Worm (Caenorhabditis elegans) whole organism, L2 larva: ENCODE data around the gene Y54G2A.12.

Experiments
- C34F6.9 ChIP-seq: fragments of 150-350 bp; optimal IDR thresholded peaks from 2 replicates; lab custom pipeline; 2014; ENCODE audit warnings: missing biosample characterization, missing genetic modification characterization
- F13H6.1 ChIP-seq: sonication (generic microtip); optimal IDR thresholded peaks from 2 replicates; lab custom pipeline; 2016; ENCODE audit warnings: missing genetic modification characterization, missing compliant biosample characterization
- R02D3.7 ChIP-seq: fragments of 150-350 bp; optimal IDR thresholded peaks from 2 replicates; lab custom pipeline; 2014; ENCODE audit warnings: missing biosample characterization, missing genetic modification characterization
- Y55F3AM.14 ChIP-seq: fragments of 200-800 bp; sonication (Bioruptor generic); optimal IDR thresholded peaks from 2 replicates; lab custom pipeline; 2018; ENCODE audit warnings: mild to moderate bottlenecking, missing genetic modification characterization, missing compliant biosample characterization
- ZK546.5 ChIP-seq: sonication (generic microtip); optimal IDR thresholded peaks from 2 replicates; lab custom pipeline; 2017; ENCODE audit warnings: missing biosample characterization, missing genetic modification characterization
- alr-1 ChIP-seq: fragments of 150-350 bp; optimal IDR thresholded peaks from 2 replicates; lab custom pipeline; 2014; ENCODE audit warnings: missing biosample characterization, missing genetic modification characterization
- aly-2 ChIP-seq: fragments of 150-350 bp; optimal IDR thresholded peaks from 2 replicates; lab custom pipeline; 2014; ENCODE audit warnings: missing biosample characterization, missing genetic modification characterization
- ama-1 ChIP-seq: fragments of 150-350 bp; optimal IDR thresholded peaks from 2 replicates; lab custom pipeline; 2018; ENCODE audit warnings: inconsistent platforms
- blmp-1 ChIP-seq: sonication (generic microtip); optimal IDR thresholded peaks from 2 replicates; lab custom pipeline; 2017; ENCODE audit warnings: missing genetic modification characterization, mild to moderate bottlenecking, missing compliant biosample characterization, antibody characterized with exemption, moderate library complexity; ENCODE audit not compliant: insufficient read depth
- ceh-16 ChIP-seq: fragments of 150-350 bp; optimal IDR thresholded peaks from 2 replicates; lab custom pipeline; 2014; ENCODE audit warnings: missing biosample characterization, missing genetic modification characterization
- ceh-82 ChIP-seq: fragments of 150-350 bp; optimal IDR thresholded peaks from 2 replicates; lab custom pipeline; 2014; ENCODE audit warnings: missing biosample characterization, missing genetic modification characterization
- crh-2 ChIP-seq: sonication (generic microtip); optimal IDR thresholded peaks from 2 replicates; lab custom pipeline; 2017; ENCODE audit warnings: missing biosample characterization, missing genetic modification characterization
- dmd-4 ChIP-seq: sonication (generic microtip); optimal IDR thresholded peaks from 2 replicates; lab custom pipeline; 2017; ENCODE audit warnings: missing biosample characterization, missing genetic modification characterization
- egl-27 ChIP-seq: sonication (generic microtip); optimal IDR thresholded peaks from 3 replicates; lab custom pipeline; 2017; ENCODE audit warnings: missing biosample characterization, missing genetic modification reagents, missing genetic modification characterization
- elt-1 ChIP-seq: fragments of 150-350 bp; optimal IDR thresholded peaks from 2 replicates; lab custom pipeline; 2014; ENCODE audit warnings: missing biosample characterization, missing genetic modification characterization
- elt-3 ChIP-seq: sonication (generic microtip); optimal IDR thresholded peaks from 2 replicates; lab custom pipeline; 2017; ENCODE audit warnings: missing biosample characterization, missing genetic modification characterization
- fos-1 ChIP-seq: fragments of 150-350 bp; optimal IDR thresholded peaks from 2 replicates; lab custom pipeline; 2014; ENCODE audit warnings: missing biosample characterization, missing genetic modification characterization
- gmeb-1 ChIP-seq: fragments of 150-350 bp; optimal IDR thresholded peaks from 2 replicates; lab custom pipeline; 2014; ENCODE audit warnings: missing biosample characterization, missing genetic modification characterization
- lin-11 ChIP-seq: fragments of 150-350 bp; sonication (generic microtip); optimal IDR thresholded peaks from 2 replicates; lab custom pipeline; 2014; ENCODE audit warnings: missing biosample characterization, missing genetic modification characterization, inconsistent platforms, mixed read lengths
- lin-13 ChIP-seq: fragments of 150-350 bp; optimal IDR thresholded peaks from 2 replicates; lab custom pipeline; 2014; ENCODE audit warnings: missing biosample characterization, missing genetic modification reagents, missing genetic modification characterization
- lin-39 ChIP-seq: fragments of 150-350 bp; optimal IDR thresholded peaks from 2 replicates; lab custom pipeline; 2014; ENCODE audit warnings: missing biosample characterization, missing genetic modification reagents, missing genetic modification characterization
- lsy-2 ChIP-seq, 2 experiments: fragments of 150-350 bp in 1 of 2; sonication (generic microtip) in 1 of 2; optimal IDR thresholded peaks; 2 replicates each; lab custom pipeline; 2014 to 2017; ENCODE audit warnings: missing biosample characterization in 2 of 2, missing genetic modification characterization in 2 of 2
- mab-5 ChIP-seq: fragments of 150-350 bp; optimal IDR thresholded peaks from 2 replicates; lab custom pipeline; 2014; ENCODE audit warnings: missing biosample characterization, missing genetic modification characterization
- mbf-1 ChIP-seq: sonication (generic microtip); optimal IDR thresholded peaks from 2 replicates; lab custom pipeline; 2017; ENCODE audit warnings: missing biosample characterization, missing genetic modification characterization
- mdl-1 ChIP-seq, 2 experiments: fragments of 150-350 bp in 1 of 2; sonication (generic microtip) in 1 of 2; optimal IDR thresholded peaks; 2 replicates each; lab custom pipeline; 2017; ENCODE audit warnings: missing biosample characterization in 2 of 2, missing genetic modification characterization in 2 of 2
- nhr-10 ChIP-seq: sonication (generic microtip); optimal IDR thresholded peaks from 2 replicates; lab custom pipeline; 2017; ENCODE audit warnings: missing biosample characterization, missing genetic modification characterization
- nhr-11 ChIP-seq: fragments of 150-350 bp; optimal IDR thresholded peaks from 2 replicates; lab custom pipeline; 2014; ENCODE audit warnings: missing biosample characterization, missing genetic modification characterization
- nhr-12 ChIP-seq: fragments of 150-350 bp; optimal IDR thresholded peaks from 2 replicates; lab custom pipeline; 2014; ENCODE audit warnings: missing biosample characterization, missing genetic modification characterization
- nhr-129 ChIP-seq: fragments of 150-350 bp; optimal IDR thresholded peaks from 2 replicates; lab custom pipeline; 2014; ENCODE audit warnings: missing biosample characterization, missing genetic modification characterization
- nhr-21 ChIP-seq: fragments of 150-350 bp; optimal IDR thresholded peaks from 2 replicates; lab custom pipeline; 2014; ENCODE audit warnings: missing biosample characterization, missing genetic modification characterization
- nhr-23 ChIP-seq: fragments of 150-350 bp; optimal IDR thresholded peaks from 2 replicates; lab custom pipeline; 2014; ENCODE audit warnings: missing biosample characterization, missing genetic modification reagents, missing genetic modification characterization
- nhr-237 ChIP-seq: fragments of 150-350 bp; optimal IDR thresholded peaks from 2 replicates; lab custom pipeline; 2014; ENCODE audit warnings: missing biosample characterization, missing genetic modification characterization
- nhr-25 ChIP-seq: fragments of 150-350 bp; sonication (generic microtip); optimal IDR thresholded peaks from 3 replicates; lab custom pipeline; 2014; ENCODE audit warnings: missing biosample characterization, missing genetic modification characterization
- nhr-6 ChIP-seq: fragments of 150-350 bp; optimal IDR thresholded peaks from 2 replicates; lab custom pipeline; 2014; ENCODE audit warnings: missing biosample characterization, missing genetic modification characterization
- nhr-77 ChIP-seq: fragments of 150-350 bp; optimal IDR thresholded peaks from 2 replicates; lab custom pipeline; 2014; ENCODE audit warnings: missing biosample characterization, missing genetic modification characterization
- peb-1 ChIP-seq: fragments of 150-350 bp; optimal IDR thresholded peaks from 2 replicates; lab custom pipeline; 2014; ENCODE audit warnings: missing biosample characterization, missing genetic modification characterization
- sem-4 ChIP-seq: fragments of 150-350 bp; optimal IDR thresholded peaks from 2 replicates; lab custom pipeline; 2014; ENCODE audit warnings: missing biosample characterization, missing genetic modification reagents, missing genetic modification characterization
- skn-1 ChIP-seq: sonication (generic microtip); optimal IDR thresholded peaks from 2 replicates; lab custom pipeline; 2017; ENCODE audit warnings: missing biosample characterization, missing genetic modification characterization
- sma-3 ChIP-seq: sonication (generic microtip); optimal IDR thresholded peaks from 2 replicates; lab custom pipeline; 2016; ENCODE audit warnings: missing genetic modification reagents, missing genetic modification characterization, missing compliant biosample characterization
- sma-9 ChIP-seq, 2 experiments: fragments of 150-350 bp in 1 of 2; sonication (generic microtip) in 1 of 2; optimal IDR thresholded peaks; 2 replicates each; lab custom pipeline; 2014 to 2016; ENCODE audit warnings: missing genetic modification characterization in 2 of 2, mild to moderate bottlenecking in 1 of 2, missing biosample characterization in 1 of 2, missing compliant biosample characterization in 1 of 2, missing genetic modification reagents in 1 of 2, moderate library complexity in 1 of 2
- snpc-4 ChIP-seq: fragments of 150-350 bp; optimal IDR thresholded peaks from 2 replicates; lab custom pipeline; 2014; ENCODE audit warnings: missing biosample characterization, missing genetic modification characterization
- unc-39 ChIP-seq: fragments of 150-350 bp; optimal IDR thresholded peaks from 2 replicates; lab custom pipeline; 2014; ENCODE audit warnings: missing biosample characterization, missing genetic modification characterization
- unc-55 ChIP-seq: fragments of 150-350 bp; sonication (generic microtip); optimal IDR thresholded peaks from 3 replicates; lab custom pipeline; 2014; ENCODE audit warnings: missing biosample characterization, missing genetic modification reagents, missing genetic modification characterization
- unc-62 ChIP-seq: fragments of 150-350 bp; optimal IDR thresholded peaks from 2 replicates; lab custom pipeline; 2014; ENCODE audit warnings: missing biosample characterization, missing genetic modification reagents, missing genetic modification characterization
- zag-1 ChIP-seq: fragments of 150-350 bp; optimal IDR thresholded peaks from 2 replicates; lab custom pipeline; 2014; ENCODE audit warnings: missing biosample characterization, missing genetic modification characterization
- ztf-1 ChIP-seq: fragments of 200-800 bp; sonication (Bioruptor generic); conservative IDR thresholded peaks from 2 replicates; pipeline ENCODE4 v1.3.6; 2022; ENCODE audit warnings: missing genetic modification characterization, missing compliant biosample characterization
- ztf-11 ChIP-seq: sonication (generic microtip); optimal IDR thresholded peaks from 2 replicates; lab custom pipeline; 2017; ENCODE audit warnings: missing biosample characterization, missing genetic modification characterization
- ztf-4 ChIP-seq: fragments of 150-350 bp; optimal IDR thresholded peaks from 2 replicates; lab custom pipeline; 2014; ENCODE audit warnings: missing biosample characterization, missing genetic modification characterization

Y54G2A.12 gene

ce11 chrIV:2808154-2808553, 25.5 kb upstream of the Y54G2A.12 start:
- no peak for TF ChIP-seq skn-1
- no peak for TF ChIP-seq gmeb-1
- no peak for TF ChIP-seq elt-1

- no peak for TF ChIP-seq nhr-25 (tag; lab: Kevin White, UChicago)
- TF ChIP-seq sma-9 (GFP tag; optimal IDR thresholded peaks at IDR 0.05; lab: Kevin White, UChicago) = peak; percentile 16
- no peak for TF ChIP-seq sma-9 (tag; optimal IDR thresholded peaks at IDR 0.05; lab: Kevin White, UChicago)
- peak; percentile 11 for TF ChIP-seq Y55F3AM.14 (GFP tag; lab: Kevin White, UChicago)
- TF ChIP-seq nhr-21 (tag; lab: Kevin White, UChicago) = no peak
- peak; percentile 16 for TF ChIP-seq nhr-129
- TF ChIP-seq lin-11 = no peak
- TF ChIP-seq nhr-11 (tag; lab: Kevin White, UChicago) = no peak
- TF ChIP-seq ztf-11 (tag; lab: Kevin White, UChicago) = no peak
- no peak for TF ChIP-seq elt-1
- TF ChIP-seq nhr-23 (tag; lab: Kevin White, UChicago) = no peak
- TF ChIP-seq ceh-82 (tag; lab: Kevin White, UChicago) = no peak
- no peak for TF ChIP-seq zag-1 (tag; lab: Kevin White, UChicago)
- no peak for TF ChIP-seq ZK546.5 (tag; lab: Kevin White, UChicago)
- peak; percentile 19 for TF ChIP-seq sma-3 (GFP tag; lab: Kevin White, UChicago)
- no peak for TF ChIP-seq unc-62 (GFP tag; lab: Kevin White, UChicago)
- no peak for TF ChIP-seq elt-3 (tag; lab: Kevin White, UChicago)
- no peak for TF ChIP-seq unc-39
- no peak for TF ChIP-seq mdl-1 (tag; optimal IDR thresholded peaks at IDR 0.05; lab: Kevin White, UChicago)
- TF ChIP-seq aly-2 = no peak
- TF ChIP-seq alr-1 = no peak
- peak; percentile 41 for TF ChIP-seq skn-1
- peak; percentile 90 for TF ChIP-seq fos-1 (tag; lab: Kevin White, UChicago)
- no peak for TF ChIP-seq peb-1 (tag; lab: Kevin White, UChicago)
- TF ChIP-seq gmeb-1 = peak; percentile 42
- TF ChIP-seq blmp-1 (tag; lab: Kevin White, UChicago) = no peak
- peak in 1 of 2 experiments; percentile 48 for TF ChIP-seq lsy-2 (tag; optimal IDR thresholded peaks at IDR 0.05; lab: Kevin White, UChicago)
- no peak for TF ChIP-seq nhr-6 (tag; lab: Kevin White, UChicago)
- TF ChIP-seq F13H6.1 (tag; lab: Kevin White, UChicago) = peak; percentile 23
- no peak for TF ChIP-seq egl-27
- TF ChIP-seq ama-1 (lab: Kevin White, UChicago) = no peak
- no peak for TF ChIP-seq nhr-10
- peak; percentile 28 for TF ChIP-seq lin-13 (GFP tag; lab: Kevin White, UChicago)
- TF ChIP-seq lin-39 = no peak
- no peak for TF ChIP-seq mbf-1 (tag; lab: Kevin White, UChicago)
- peak; percentile 37 for TF ChIP-seq unc-55
- TF ChIP-seq ztf-1 (GFP tag; lab: Robert Waterston, UW) = no peak
- TF ChIP-seq snpc-4 (tag; lab: Kevin White, UChicago) = no peak
- TF ChIP-seq nhr-237 (tag; lab: Kevin White, UChicago) = no peak
- TF ChIP-seq sem-4 (tag; lab: Kevin White, UChicago) = no peak
- no peak for TF ChIP-seq mab-5 (tag; lab: Kevin White, UChicago)
- no peak for TF ChIP-seq R02D3.7
- TF ChIP-seq ztf-4 = no peak
- no peak for TF ChIP-seq nhr-12 (tag; lab: Kevin White, UChicago)
- no peak for TF ChIP-seq dmd-4 (tag; lab: Kevin White, UChicago)
- TF ChIP-seq C34F6.9 (tag; lab: Kevin White, UChicago) = no peak
- TF ChIP-seq crh-2 (tag; lab: Kevin White, UChicago) = peak; percentile 62
- no peak for TF ChIP-seq nhr-77 (tag; lab: Kevin White, UChicago)
- TF ChIP-seq ceh-16 (tag; lab: Kevin White, UChicago) = no peak
Measured at ce11 chrIV:2805525-2805924, 22.9 kb upstream of the Y54G2A.12 start, which contains the start of gene Y54G2A.45. TSS of gene Y54G2A.45 (plus strand) at chrIV:2805857.
